Worm (Caenorhabditis elegans) whole organism, L3 larva: Measurements from ENCODE around the gene dmd-5.

Source experiments
- ama-1 ChIP-seq: fragments of 150-350 bp; optimal IDR thresholded peaks from 2 replicates; lab custom pipeline; 2018
- elt-3 ChIP-seq, 3 experiments: fragments of 150-350 bp in 1 of 3; sonication (generic microtip) in 2 of 3; optimal IDR thresholded peaks; 2 replicates in 2 of 3; 4 replicates in 1 of 3; lab custom pipeline; 2014 to 2017; ENCODE audit warnings: missing biosample characterization in 3 of 3, missing genetic modification characterization in 3 of 3
- nhr-77 ChIP-seq: fragments of 150-350 bp; optimal IDR thresholded peaks from 2 replicates; lab custom pipeline; 2014; ENCODE audit warnings: missing biosample characterization, missing genetic modification characterization

ce11 chrII:5819655-5820054, 45.6 kb upstream of the dmd-5 start:
- TF ChIP-seq ama-1 (no peak), nhr-77 (no peak), elt-3 (tag; optimal IDR thresholded peaks at IDR 0.05; lab: Kevin White, UChicago) (no peak)
